Fruit fly (Drosophila melanogaster) whole organism, embryonic: ENCODE results near the gene CG34429.

Experiments used
- Atf-2 ChIP-seq: fragments of 200-800 bp; sonication (Bioruptor generic); optimal IDR thresholded peaks from 2 replicates; lab custom pipeline; 2016; ENCODE audit warnings: missing biosample characterization, missing genetic modification characterization
- Atf3 ChIP-seq: fragments of 200-800 bp; sonication (Bioruptor generic); optimal IDR thresholded peaks from 3 replicates; lab custom pipeline; 2016; ENCODE audit warnings: missing biosample characterization, missing genetic modification characterization
- CG10147 ChIP-seq: fragments of 200-800 bp; sonication (Bioruptor generic); optimal IDR thresholded peaks from 2 replicates; lab custom pipeline; 2019; ENCODE audit warnings: missing biosample characterization, mild to moderate bottlenecking, missing genetic modification characterization, moderate library complexity
- Chrac-16 ChIP-seq: fragments of 200-800 bp; sonication (Bioruptor generic); optimal IDR thresholded peaks from 3 replicates; lab custom pipeline; 2016; ENCODE audit warnings: missing biosample characterization, missing genetic modification characterization
- Dll ChIP-seq: fragments of 200-800 bp; sonication (Bioruptor generic); IDR thresholded peaks from 4 replicates; pipeline ENCODE4 v1.3.6; 2022; ENCODE audit warnings: missing biosample characterization, missing genetic modification characterization; ENCODE audit not compliant: partially characterized antibody
- Hsf ChIP-seq: fragments of 200-800 bp; sonication (Bioruptor generic); optimal IDR thresholded peaks from 3 replicates; lab custom pipeline; 2016; ENCODE audit warnings: missing biosample characterization, missing genetic modification characterization
- ap ChIP-seq: fragments of 200-800 bp; sonication (Bioruptor generic); IDR thresholded peaks from 2 replicates; pipeline ENCODE4 v1.3.6; 2022; ENCODE audit warnings: missing biosample characterization, missing genetic modification characterization
- pb ChIP-seq: fragments of 200-800 bp; sonication (Bioruptor generic); optimal IDR thresholded peaks from 3 replicates; lab custom pipeline; 2016; ENCODE audit warnings: missing biosample characterization, missing genetic modification characterization
- tll ChIP-seq, 2 experiments: fragments of 200-800 bp in 1 of 2; fragments of >200 bp in 1 of 2; sonication (Bioruptor generic) in 1 of 2; optimal IDR thresholded peaks; 2 replicates each; lab custom pipeline; 2017 to 2019; ENCODE audit warnings: missing biosample characterization in 2 of 2, missing genetic modification characterization in 2 of 2, mild to moderate bottlenecking in 1 of 2, moderate library complexity in 1 of 2
- usp ChIP-seq: fragments of >200 bp; optimal IDR thresholded peaks from 2 replicates; lab custom pipeline; 2017; ENCODE audit warnings: missing biosample characterization, missing genetic modification characterization

- TF ChIP-seq pb (GFP tag; lab: Kevin White, UChicago) (no peak), Dll (no peak), Atf3 (GFP tag; lab: Kevin White, UChicago) (no peak), Chrac-16 (no peak), Hsf (no peak), usp (GFP tag; lab: Kevin White, UChicago) (no peak), CG10147 (GFP tag; lab: Kevin White, UChicago) (no peak), Atf-2 (GFP tag; lab: Kevin White, UChicago) (no peak), tll (GFP tag; optimal IDR thresholded peaks at IDR 0.05; lab: Kevin White, UChicago) (no peak), ap (GFP tag; lab: Robert Waterston, UW) (no peak)
Observed at dm6 chr3L:13065619-13066018, 2.8 kb downstream of the CG34429 start.
